Worm (Caenorhabditis elegans): ENCODE data around the gene srw-94.

ce11 chrIV:4780129-4780528, 34.2 kb upstream of the srw-94 start, which contains the start of gene set-15:
- TF ChIP-seq tab-1 (GFP tag; IDR thresholded peaks at IDR 0.05), result no peak
- no peak for TF ChIP-seq flt-1 (GFP tag; IDR thresholded peaks at IDR 0.05)
- TF ChIP-seq klf-2 (GFP tag; conservative IDR thresholded peaks at IDR 0.05), result no peak
- TF ChIP-seq ztf-29 (GFP tag; IDR thresholded peaks at IDR 0.05), result no peak
- no peak for TF ChIP-seq ref-1 (GFP tag; conservative IDR thresholded peaks at IDR 0.05)
- TF ChIP-seq cog-1 (tag; optimal IDR thresholded peaks at IDR 0.05), result no peak
- TF ChIP-seq T22C8.4 (GFP tag; IDR thresholded peaks at IDR 0.05), result no peak
- no peak for TF ChIP-seq med-1 (GFP tag; optimal IDR thresholded peaks at IDR 0.05; ENCODE audit: insufficient read depth)
- TF ChIP-seq ztf-23 (GFP tag; IDR thresholded peaks at IDR 0.05), result no peak

All from whole organism, midembryonic.